Worm (Caenorhabditis elegans) whole organism, L2 larva: ENCODE results near the gene sax-3.

Source experiments
- alr-1 ChIP-seq: fragments of 150-350 bp; optimal IDR thresholded peaks from 2 replicates; lab custom pipeline; 2014; ENCODE audit warnings: missing biosample characterization, missing genetic modification characterization
- aly-2 ChIP-seq: fragments of 150-350 bp; optimal IDR thresholded peaks from 2 replicates; lab custom pipeline; 2014; ENCODE audit warnings: missing biosample characterization, missing genetic modification characterization
- ama-1 ChIP-seq: fragments of 150-350 bp; optimal IDR thresholded peaks from 2 replicates; lab custom pipeline; 2018; ENCODE audit warnings: inconsistent platforms
- crh-2 ChIP-seq: sonication (generic microtip); optimal IDR thresholded peaks from 2 replicates; lab custom pipeline; 2017; ENCODE audit warnings: missing biosample characterization, missing genetic modification characterization
- dmd-4 ChIP-seq: sonication (generic microtip); optimal IDR thresholded peaks from 2 replicates; lab custom pipeline; 2017; ENCODE audit warnings: missing biosample characterization, missing genetic modification characterization
- elt-3 ChIP-seq: sonication (generic microtip); optimal IDR thresholded peaks from 2 replicates; lab custom pipeline; 2017; ENCODE audit warnings: missing biosample characterization, missing genetic modification characterization
- nhr-11 ChIP-seq: fragments of 150-350 bp; optimal IDR thresholded peaks from 2 replicates; lab custom pipeline; 2014; ENCODE audit warnings: missing biosample characterization, missing genetic modification characterization
- nhr-12 ChIP-seq: fragments of 150-350 bp; optimal IDR thresholded peaks from 2 replicates; lab custom pipeline; 2014; ENCODE audit warnings: missing biosample characterization, missing genetic modification characterization
- nhr-23 ChIP-seq: fragments of 150-350 bp; optimal IDR thresholded peaks from 2 replicates; lab custom pipeline; 2014; ENCODE audit warnings: missing biosample characterization, missing genetic modification reagents, missing genetic modification characterization
- nhr-77 ChIP-seq: fragments of 150-350 bp; optimal IDR thresholded peaks from 2 replicates; lab custom pipeline; 2014; ENCODE audit warnings: missing biosample characterization, missing genetic modification characterization
- snpc-4 ChIP-seq: fragments of 150-350 bp; optimal IDR thresholded peaks from 2 replicates; lab custom pipeline; 2014; ENCODE audit warnings: missing biosample characterization, missing genetic modification characterization
- unc-39 ChIP-seq: fragments of 150-350 bp; optimal IDR thresholded peaks from 2 replicates; lab custom pipeline; 2014; ENCODE audit warnings: missing biosample characterization, missing genetic modification characterization
- ztf-1 ChIP-seq: fragments of 200-800 bp; sonication (Bioruptor generic); conservative IDR thresholded peaks from 2 replicates; pipeline ENCODE4 v1.3.6; 2022; ENCODE audit warnings: missing genetic modification characterization, missing compliant biosample characterization
- ztf-11 ChIP-seq: sonication (generic microtip); optimal IDR thresholded peaks from 2 replicates; lab custom pipeline; 2017; ENCODE audit warnings: missing biosample characterization, missing genetic modification characterization

ce11 chrX:3453870-3454269 is 11.9 kb downstream of the sax-3 start:
- TF ChIP-seq ztf-11 (no peak), dmd-4 (no peak), nhr-11 (tag; lab: Kevin White, UChicago) (no peak), nhr-23 (no peak), unc-39 (tag; lab: Kevin White, UChicago) (no peak), aly-2 (tag; lab: Kevin White, UChicago) (no peak), nhr-77 (tag; lab: Kevin White, UChicago) (no peak), ztf-1 (GFP tag; lab: Robert Waterston, UW) (no peak), elt-3 (no peak), ama-1 (lab: Kevin White, UChicago) (no peak), alr-1 (no peak), nhr-12 (no peak), snpc-4 (no peak), crh-2 (tag; lab: Kevin White, UChicago) (no peak)
